Worm (Caenorhabditis elegans): ENCODE measurements around the gene F58F9.4.

The F58F9.4 gene

DNA sequence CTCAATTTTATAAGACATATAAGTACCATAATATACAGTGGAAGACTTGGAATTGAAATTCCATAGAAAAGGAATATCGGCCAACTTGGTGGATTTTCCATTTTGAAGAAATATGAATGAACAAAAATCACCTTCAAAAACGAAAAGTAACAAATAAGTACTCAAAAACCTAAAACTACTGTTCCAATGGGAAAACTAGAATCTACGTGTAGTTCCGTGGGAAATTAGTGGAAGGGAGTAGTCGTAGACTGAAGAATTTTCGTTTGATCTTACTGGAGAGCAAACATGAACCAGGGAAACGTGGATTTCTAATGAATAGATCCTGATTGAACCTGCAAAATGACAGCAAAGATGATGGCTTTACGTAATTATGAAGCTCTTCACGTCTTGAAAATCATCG lies 41.1 kb downstream of the F58F9.4 start, which contains the start of gene srv-31:
TSS of gene srv-31 (minus strand) at position 101 of the 400 bp plus-strand sequence.
- TF ChIP-seq elt-1 (tag; optimal IDR thresholded peaks at IDR 0.05): no peak
- TF ChIP-seq gmeb-1 (tag; optimal IDR thresholded peaks at IDR 0.05): no peak

DNA sequence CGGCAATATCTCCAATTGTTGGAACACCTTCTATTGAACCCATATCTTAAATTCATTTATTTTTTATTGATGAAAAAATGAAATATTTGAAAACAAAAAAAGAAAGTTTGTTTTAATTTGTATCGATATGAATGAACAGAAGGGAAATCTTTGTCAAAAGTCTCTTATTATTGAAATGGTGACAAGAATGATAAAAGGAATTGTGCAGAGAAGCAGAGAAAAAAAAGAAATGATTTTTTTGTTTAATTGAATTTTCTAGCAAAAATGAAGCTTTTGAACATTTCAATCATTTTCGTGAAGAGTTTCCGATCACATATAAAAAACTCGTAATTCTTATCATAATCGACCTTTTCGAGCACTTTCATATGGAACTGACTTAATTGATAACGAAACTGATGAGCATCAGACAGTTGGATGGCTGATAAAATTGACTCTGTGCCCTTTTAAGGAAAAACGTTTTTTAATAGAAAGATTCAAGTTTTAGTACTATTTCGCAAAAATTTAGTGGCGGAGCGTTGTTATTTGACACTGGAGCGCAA lies 44.9 kb downstream of the F58F9.4 start, which contains the start of the genes aat-4 and T13A10.1:
TSS of gene aat-4 (minus strand) at position 51 of the 539 bp plus-strand sequence.
TSS of gene T13A10.1 (plus strand) at position 411 of the 539 bp plus-strand sequence.
- TF ChIP-seq gmeb-1 (tag; optimal IDR thresholded peaks at IDR 0.05) (peak; percentile 24), peb-1 (tag; optimal IDR thresholded peaks at IDR 0.05) (no peak), fos-1 (tag; optimal IDR thresholded peaks at IDR 0.05) (peak; percentile 94)

DNA sequence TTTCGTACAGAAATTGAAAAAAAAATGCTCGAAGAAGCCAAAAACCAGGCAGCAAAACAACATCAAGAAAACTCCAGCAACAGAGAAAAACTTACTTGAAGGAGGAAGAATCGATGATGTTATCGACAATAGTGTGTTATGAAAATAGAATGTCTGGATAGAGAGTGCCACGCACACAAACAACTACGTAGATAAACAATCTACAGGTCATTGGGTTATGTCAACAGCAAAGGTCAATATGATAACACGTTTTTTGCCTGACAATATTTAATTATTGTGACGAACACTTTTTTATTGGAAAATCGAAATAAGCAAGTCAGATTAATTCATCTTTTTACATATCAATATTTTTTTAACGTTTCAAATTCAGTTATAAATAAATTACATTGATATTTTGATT lies 48.6 kb downstream of the F58F9.4 start, which contains the start of gene sams-5:
TSS of gene sams-5 (minus strand) at position 131 of the 400 bp plus-strand sequence.
- TF ChIP-seq unc-39 (tag; optimal IDR thresholded peaks at IDR 0.05) (no peak), lin-39 (tag; optimal IDR thresholded peaks at IDR 0.05) (no peak), sma-9 (GFP tag; optimal IDR thresholded peaks at IDR 0.05) (no peak), sma-9 (tag; optimal IDR thresholded peaks at IDR 0.05) (no peak), sem-4 (tag; optimal IDR thresholded peaks at IDR 0.05) (no peak), gmeb-1 (tag; optimal IDR thresholded peaks at IDR 0.05) (no peak), nhr-21 (tag; optimal IDR thresholded peaks at IDR 0.05) (no peak), dmd-4 (tag; optimal IDR thresholded peaks at IDR 0.05) (no peak), nhr-6 (tag; optimal IDR thresholded peaks at IDR 0.05) (no peak), lsy-2 (tag; optimal IDR thresholded peaks at IDR 0.05) (no peak), ztf-11 (tag; optimal IDR thresholded peaks at IDR 0.05) (no peak), lin-11 (tag; optimal IDR thresholded peaks at IDR 0.05) (no peak), snpc-4 (tag; optimal IDR thresholded peaks at IDR 0.05) (no peak), F13H6.1 (tag; optimal IDR thresholded peaks at IDR 0.05) (no peak)

ce11 chrIV:6282143-6282542 lies 51.3 kb downstream of the F58F9.4 start, which contains the start of gene srv-32:
Gene srv-32 (minus strand): TSS chrIV:6282243.
- TF ChIP-seq nhr-12 (tag; optimal IDR thresholded peaks at IDR 0.05): no peak
- TF ChIP-seq sma-3 (GFP tag; optimal IDR thresholded peaks at IDR 0.05): no peak
- TF ChIP-seq ztf-4 (tag; optimal IDR thresholded peaks at IDR 0.05): no peak
- no peak for TF ChIP-seq nhr-25 (tag; optimal IDR thresholded peaks at IDR 0.05)
- TF ChIP-seq lin-11 (tag; optimal IDR thresholded peaks at IDR 0.05): no peak
- no peak for TF ChIP-seq ceh-82 (tag; optimal IDR thresholded peaks at IDR 0.05)
- TF ChIP-seq elt-3 (tag; optimal IDR thresholded peaks at IDR 0.05): no peak
- no peak for TF ChIP-seq R02D3.7 (tag; optimal IDR thresholded peaks at IDR 0.05)
- no peak for TF ChIP-seq ztf-1 (GFP tag; conservative IDR thresholded peaks at IDR 0.05)
- no peak for TF ChIP-seq elt-1 (tag; optimal IDR thresholded peaks at IDR 0.05)
- TF ChIP-seq fos-1 (tag; optimal IDR thresholded peaks at IDR 0.05): no peak
- no peak for TF ChIP-seq unc-62 (GFP tag; optimal IDR thresholded peaks at IDR 0.05)
- TF ChIP-seq sem-4 (tag; optimal IDR thresholded peaks at IDR 0.05): no peak
- TF ChIP-seq mab-5 (tag; optimal IDR thresholded peaks at IDR 0.05): no peak
- TF ChIP-seq ZK546.5 (tag; optimal IDR thresholded peaks at IDR 0.05): no peak

All from whole organism, L2 larva.